Fruit fly (Drosophila melanogaster): ENCODE measurements around the gene Herp.

The Herp gene

DNA sequence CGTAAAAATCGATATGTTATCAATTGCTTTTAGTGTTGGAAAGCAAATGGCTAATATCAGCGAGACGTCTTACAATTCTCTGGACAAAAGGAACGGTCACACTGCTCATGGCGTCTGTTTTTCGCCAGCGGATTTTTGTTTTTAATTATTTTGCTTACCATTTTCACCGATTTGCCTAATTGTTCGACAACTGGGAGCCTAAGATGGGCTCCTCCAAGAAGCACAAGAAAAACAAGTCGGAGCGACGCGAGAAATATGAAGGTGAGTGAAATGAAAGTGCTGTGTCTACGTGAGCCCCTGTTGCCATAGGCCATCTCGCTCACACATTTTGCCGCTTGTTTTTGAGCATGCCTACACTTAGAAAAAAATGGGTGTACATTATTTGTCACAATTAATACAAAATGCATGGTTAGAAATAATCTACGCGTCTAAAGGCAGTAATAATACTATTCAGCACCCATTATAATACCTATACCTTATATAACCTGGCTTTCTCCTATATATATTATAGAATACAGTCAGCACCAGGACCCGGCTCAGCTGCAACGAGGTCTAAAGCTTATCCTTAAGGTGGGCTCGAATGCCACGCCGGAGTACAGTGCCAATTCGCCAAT, 17.0 kb downstream of the Herp start, which contains the start of gene Brd7-9 (continued):
- peak; percentile 63 for TF ChIP-seq slou (GFP tag; optimal IDR thresholded peaks at IDR 0.05)
- peak; percentile 75 for TF ChIP-seq CG12391 (tag; optimal IDR thresholded peaks at IDR 0.05)
- TF ChIP-seq sd (tag; optimal IDR thresholded peaks at IDR 0.05): no peak
- TF ChIP-seq CG18764 (GFP tag; optimal IDR thresholded peaks at IDR 0.05): peak; percentile 43
- peak; percentile 40 for TF ChIP-seq CG1529 (GFP tag; optimal IDR thresholded peaks at IDR 0.05)
- TF ChIP-seq ac (GFP tag; optimal IDR thresholded peaks at IDR 0.05): no peak
- TF ChIP-seq gem (tag; optimal IDR thresholded peaks at IDR 0.05): peak; percentile 81
- TF ChIP-seq pnt (GFP tag; optimal IDR thresholded peaks at IDR 0.05): peak; percentile 57
- no peak for TF ChIP-seq crp (GFP tag; optimal IDR thresholded peaks at IDR 0.05)
- TF ChIP-seq CG14441 (GFP tag; IDR thresholded peaks at IDR 0.05): peak; percentile 86
- TF ChIP-seq CG34422 (GFP tag; IDR thresholded peaks at IDR 0.05): peak; percentile 95
- no peak for TF ChIP-seq CG14965 (GFP tag; optimal IDR thresholded peaks at IDR 0.05; ENCODE audit: borderline replicate concordance)
- 0 out of 2 replicates have a peak, but pooled peaks have one; percentile 8 for TF ChIP-seq crol (GFP tag; IDR thresholded peaks at IDR 0.05)
- TF ChIP-seq inv (GFP tag; IDR thresholded peaks at IDR 0.05; ENCODE audit: partially characterized antibody): peak; percentile 30; the same call in 1 of the 2 replicates
- peak; percentile 74 for TF ChIP-seq CG15269 (tag; optimal IDR thresholded peaks at IDR 0.05)
- peak; percentile 80 for TF ChIP-seq dati (GFP tag; IDR thresholded peaks at IDR 0.05)
- peak; percentile 62 for TF ChIP-seq grau (tag; optimal IDR thresholded peaks at IDR 0.05)
- TF ChIP-seq pb (GFP tag; optimal IDR thresholded peaks at IDR 0.05): peak; percentile 39
- TF ChIP-seq CG10959 (GFP tag; IDR thresholded peaks at IDR 0.05): peak; percentile 63
- TF ChIP-seq HLHmδ (GFP tag; optimal IDR thresholded peaks at IDR 0.05): no peak
- peak; percentile 47; the same call in 1 of the 2 replicates for TF ChIP-seq CG17612 (GFP tag; IDR thresholded peaks at IDR 0.05)
- peak; percentile 89 for TF ChIP-seq lab (GFP tag; optimal IDR thresholded peaks at IDR 0.05)
- peak; percentile 63; the same call in 1 of the 2 replicates for TF ChIP-seq CG10321 (GFP tag; IDR thresholded peaks at IDR 0.05)
- TF ChIP-seq ash1 (GFP tag; optimal IDR thresholded peaks at IDR 0.05): peak; percentile 10
- no peak for TF ChIP-seq pan (optimal IDR thresholded peaks at IDR 0.05)
- peak in 1 of 2 experiments; percentile 87 for TF ChIP-seq pan (GFP tag; optimal IDR thresholded peaks at IDR 0.05 in 1 of 2, IDR thresholded peaks at IDR 0.05 in 1 of 2)
- TF ChIP-seq CG1233 (GFP tag; optimal IDR thresholded peaks at IDR 0.05): peak; percentile 69
- no peak for TF ChIP-seq Myb (GFP tag; optimal IDR thresholded peaks at IDR 0.05)
- peak; percentile 79 for TF ChIP-seq ap (GFP tag; IDR thresholded peaks at IDR 0.05)
- TF ChIP-seq peb (GFP tag; IDR thresholded peaks at IDR 0.05): no peak
- peak; percentile 30; the same call in 1 of the 2 replicates for TF ChIP-seq ato (GFP tag; IDR thresholded peaks at IDR 0.05; ENCODE audit: partially characterized antibody)
- peak; percentile 56; the same call in 1 of the 2 replicates for TF ChIP-seq CG31224 (GFP tag; IDR thresholded peaks at IDR 0.05)
- peak; percentile 41; the same call in 1 of the 3 replicates for TF ChIP-seq CG2199 (GFP tag; IDR thresholded peaks at IDR 0.05)
- TF ChIP-seq CG8944 (GFP tag; optimal IDR thresholded peaks at IDR 0.05): peak; percentile 56
- TF ChIP-seq Bteb2 (GFP tag; optimal IDR thresholded peaks at IDR 0.05): peak; percentile 63
- peak; percentile 63; the same call in 1 of the 3 replicates for TF ChIP-seq C15 (GFP tag; IDR thresholded peaks at IDR 0.05)
- peak; percentile 73 for TF ChIP-seq CG9797 (GFP tag; optimal IDR thresholded peaks at IDR 0.05)
- TF ChIP-seq Fer2 (tag; optimal IDR thresholded peaks at IDR 0.05): peak; percentile 10
- peak; percentile 70 for TF ChIP-seq fd96Cb (tag; optimal IDR thresholded peaks at IDR 0.05)
- peak; percentile 61 for TF ChIP-seq Asciz (GFP tag; optimal IDR thresholded peaks at IDR 0.05)
- peak; percentile 76 for TF ChIP-seq CG2712 (tag; optimal IDR thresholded peaks at IDR 0.05)
- peak; percentile 86 for TF ChIP-seq CG12071 (GFP tag; optimal IDR thresholded peaks at IDR 0.05)
- peak; percentile 54 for TF ChIP-seq CG13424 (tag; optimal IDR thresholded peaks at IDR 0.05)
- peak; percentile 82 for TF ChIP-seq Awh (GFP tag; IDR thresholded peaks at IDR 0.05)
- peak; percentile 69 for TF ChIP-seq Side (GFP tag; optimal IDR thresholded peaks at IDR 0.05)
- peak; percentile 70 for TF ChIP-seq Dp (GFP tag; optimal IDR thresholded peaks at IDR 0.05)
- TF ChIP-seq Deaf1 (tag; optimal IDR thresholded peaks at IDR 0.05): peak; percentile 8
- peak; percentile 70 for TF ChIP-seq CG30403 (GFP tag; optimal IDR thresholded peaks at IDR 0.05)
- TF ChIP-seq gsb (GFP tag; IDR thresholded peaks at IDR 0.05): 0 out of 2 replicates have a peak, but pooled peaks have one; percentile 25
